Fruit fly (Drosophila melanogaster) whole organism, prepupa: Measurements from ENCODE around the gene CG13023.
A peak's percentile ranks its signal among the peaks of the same experiment; 100 is the strongest.

Source experiments
- CG11762 ChIP-seq: fragments of 200-800 bp; sonication (Bioruptor generic); optimal IDR thresholded peaks from 3 replicates; lab custom pipeline; 2016; ENCODE audit warnings: missing biosample characterization, missing genetic modification characterization; ENCODE audit not compliant: insufficient read depth
- CG31627 ChIP-seq: fragments of 200-800 bp; sonication (Bioruptor generic); optimal IDR thresholded peaks from 3 replicates; lab custom pipeline; 2016; ENCODE audit warnings: missing biosample characterization, missing genetic modification characterization
- CG4318 ChIP-seq: fragments of 200-800 bp; sonication (Bioruptor generic); optimal IDR thresholded peaks from 3 replicates; lab custom pipeline; 2017; ENCODE audit warnings: missing biosample characterization, mild to moderate bottlenecking, missing genetic modification characterization
- Eip93F ChIP-seq: fragments of 200-800 bp; sonication (Bioruptor generic); optimal IDR thresholded peaks from 2 replicates; lab custom pipeline; 2016; ENCODE audit warnings: missing biosample characterization, mild to moderate bottlenecking, missing genetic modification characterization
- Hr39 ChIP-seq: fragments of 200-800 bp; sonication (Bioruptor generic); optimal IDR thresholded peaks from 2 replicates; lab custom pipeline; 2016; ENCODE audit warnings: missing biosample characterization, missing genetic modification characterization
- Sox102F ChIP-seq: fragments of 200-800 bp; sonication (Bioruptor generic); optimal IDR thresholded peaks from 2 replicates; lab custom pipeline; 2016; ENCODE audit warnings: missing biosample characterization, mild to moderate bottlenecking, missing genetic modification characterization
- Sox15 ChIP-seq: fragments of 200-800 bp; sonication (Bioruptor generic); optimal IDR thresholded peaks from 3 replicates; lab custom pipeline; 2016; ENCODE audit warnings: missing biosample characterization, missing genetic modification characterization
- dac ChIP-seq: fragments of 200-800 bp; sonication (Bioruptor generic); optimal IDR thresholded peaks from 2 replicates; lab custom pipeline; 2017; ENCODE audit warnings: missing biosample characterization, mild to moderate bottlenecking, missing genetic modification characterization
- esn ChIP-seq: fragments of 200-800 bp; sonication (Bioruptor generic); optimal IDR thresholded peaks from 2 replicates; lab custom pipeline; 2016; ENCODE audit warnings: missing biosample characterization, mild to moderate bottlenecking, missing genetic modification characterization, moderate library complexity
- ss ChIP-seq, 2 experiments: fragments of 200-800 bp; sonication (Bioruptor generic); optimal IDR thresholded peaks; 2 replicates in 1 of 2; 3 replicates in 1 of 2; lab custom pipeline; 2017 to 2018; ENCODE audit warnings: mild to moderate bottlenecking in 2 of 2, missing biosample characterization in 2 of 2, missing genetic modification characterization in 2 of 2, moderate library complexity in 1 of 2
- svp ChIP-seq: fragments of 200-800 bp; sonication (Bioruptor generic); peaks from one replicate; lab custom pipeline; 2016; ENCODE audit warnings: missing biosample characterization, missing genetic modification characterization
- topi ChIP-seq: fragments of 200-800 bp; sonication (Bioruptor generic); optimal IDR thresholded peaks from 3 replicates; lab custom pipeline; 2016; ENCODE audit warnings: missing biosample characterization, missing genetic modification characterization
- vri ChIP-seq: fragments of 200-800 bp; sonication (Bioruptor generic); optimal IDR thresholded peaks from 3 replicates; lab custom pipeline; 2016; ENCODE audit warnings: missing biosample characterization, mild to moderate bottlenecking, missing genetic modification characterization

DNA sequence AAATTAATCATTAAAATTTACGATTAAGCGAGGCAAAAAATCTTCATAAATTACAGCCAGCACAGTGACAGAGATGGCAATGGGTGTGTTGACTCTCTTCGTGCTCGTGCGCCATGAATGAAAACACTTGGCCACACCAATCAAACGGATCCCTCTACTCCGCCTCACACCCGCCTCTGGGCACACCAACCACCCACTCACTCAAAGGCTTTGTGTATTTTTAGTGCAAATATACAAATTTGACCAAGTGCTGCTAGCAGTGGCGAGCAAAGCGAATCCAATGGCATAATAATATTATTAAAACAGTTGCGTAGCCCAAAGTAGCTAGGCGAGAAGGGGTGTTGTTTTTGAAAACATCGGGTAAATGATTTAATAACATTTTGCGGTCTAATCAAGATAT is 37.7 kb downstream of the CG13023 start:
- TF ChIP-seq Sox102F (GFP tag; lab: Kevin White, UChicago) (no peak), CG11762 (GFP tag; lab: Kevin White, UChicago) (no peak), CG4318 (GFP tag; lab: Kevin White, UChicago) (no peak), topi (no peak), ss (GFP tag; optimal IDR thresholded peaks at IDR 0.05; lab: Kevin White, UChicago) (no peak), vri (GFP tag; lab: Kevin White, UChicago) (peak; percentile 15), Sox15 (no peak), svp (GFP tag; lab: Kevin White, UChicago) (no peak), dac (GFP tag; lab: Kevin White, UChicago) (no peak), Eip93F (GFP tag; lab: Kevin White, UChicago) (no peak), Hr39 (GFP tag; lab: Kevin White, UChicago) (no peak), esn (no peak), CG31627 (GFP tag; lab: Kevin White, UChicago) (no peak)
